Worm (Caenorhabditis elegans): ENCODE results near the gene T25B9.9.

ce11 chrIV:10757616-10758193, 11.7 kb upstream of the T25B9.9 start, which contains the start of the genes T25B9.4 and T25B9.6:
- TF ChIP-seq zip-8 (tag; optimal IDR thresholded peaks at IDR 0.05) (no peak), snpc-4 (tag; optimal IDR thresholded peaks at IDR 0.05) (no peak), nhr-28 (tag; optimal IDR thresholded peaks at IDR 0.05) (no peak), unc-120 (tag; optimal IDR thresholded peaks at IDR 0.05; ENCODE audit: poor library complexity, severe bottlenecking) (no peak), ham-2 (GFP tag; optimal IDR thresholded peaks at IDR 0.05) (no peak), nhr-76 (tag; optimal IDR thresholded peaks at IDR 0.05) (no peak), elt-3 (tag; optimal IDR thresholded peaks at IDR 0.05) (no peak)

Data from whole organism, mixed stage, embryonic.